Worm (Caenorhabditis elegans) whole organism, L1 larva: ENCODE data around the gene Y62H9A.12.

ENCODE experiments used
- F16B12.6 ChIP-seq: fragments of 150-350 bp; optimal IDR thresholded peaks from 2 replicates; lab custom pipeline; 2014; ENCODE audit warnings: missing biosample characterization, missing genetic modification characterization
- aly-2 ChIP-seq: fragments of 150-350 bp; optimal IDR thresholded peaks from 2 replicates; lab custom pipeline; 2014; ENCODE audit warnings: missing biosample characterization, missing genetic modification characterization
- ama-1 ChIP-seq: fragments of 150-350 bp; optimal IDR thresholded peaks from 2 replicates; lab custom pipeline; 2014
- blmp-1 ChIP-seq: fragments of 150-350 bp; optimal IDR thresholded peaks from 2 replicates; lab custom pipeline; 2014; ENCODE audit warnings: missing biosample characterization, missing genetic modification characterization
- ceh-82 ChIP-seq, 3 experiments: fragments of 150-350 bp in 1 of 3; sonication (generic microtip) in 2 of 3; optimal IDR thresholded peaks; 2 replicates each; lab custom pipeline; 2014 to 2017; ENCODE audit warnings: missing biosample characterization in 3 of 3, missing genetic modification characterization in 3 of 3
- ceh-88 ChIP-seq: fragments of 200-800 bp; sonication (Bioruptor generic); IDR thresholded peaks from 2 replicates; pipeline ENCODE4 v1.3.6; 2022; ENCODE audit warnings: missing genetic modification characterization, missing compliant biosample characterization
- ceh-90 ChIP-seq: sonication (generic microtip); optimal IDR thresholded peaks from 2 replicates; lab custom pipeline; 2016; ENCODE audit warnings: missing genetic modification characterization, missing compliant biosample characterization
- ces-1 ChIP-seq: fragments of 150-350 bp; optimal IDR thresholded peaks from 2 replicates; lab custom pipeline; 2014; ENCODE audit warnings: missing biosample characterization, missing genetic modification reagents, missing genetic modification characterization
- dsc-1 ChIP-seq: sonication (generic microtip); optimal IDR thresholded peaks from 2 replicates; lab custom pipeline; 2016; ENCODE audit warnings: mild to moderate bottlenecking, missing genetic modification characterization, missing compliant biosample characterization
- efl-1 ChIP-seq, 4 experiments: fragments of 150-350 bp; optimal IDR thresholded peaks in 3 of 4; peaks in 1 of 4; 1 replicate in 1 of 4; 2 replicates in 3 of 4; lab custom pipeline; 2014; ENCODE audit warnings: missing biosample characterization in 2 of 4, missing genetic modification characterization in 2 of 4, missing genetic modification reagents in 2 of 4
- efl-3 ChIP-seq: fragments of 200-800 bp; sonication (Bioruptor generic); optimal IDR thresholded peaks from 2 replicates; lab custom pipeline; 2018; ENCODE audit warnings: mild to moderate bottlenecking, missing genetic modification characterization, missing compliant biosample characterization
- egl-13 ChIP-seq: sonication (generic microtip); optimal IDR thresholded peaks from 2 replicates; lab custom pipeline; 2016; ENCODE audit warnings: missing genotype, missing genetic modification reagents, missing genetic modification characterization, missing compliant biosample characterization
- elt-2 ChIP-seq: sonication (generic microtip); optimal IDR thresholded peaks from 2 replicates; lab custom pipeline; 2016; ENCODE audit warnings: missing genetic modification characterization, mild to moderate bottlenecking, inconsistent platforms, missing compliant biosample characterization, missing genetic modification reagents
- ets-5 ChIP-seq: fragments of 200-800 bp; sonication (Bioruptor generic); IDR thresholded peaks from 2 replicates; pipeline ENCODE4 v1.3.6; 2022; ENCODE audit warnings: missing genetic modification characterization, missing compliant biosample characterization
- fkh-8 ChIP-seq: sonication (generic microtip); optimal IDR thresholded peaks from 2 replicates; lab custom pipeline; 2016; ENCODE audit warnings: mild to moderate bottlenecking, missing genetic modification characterization, missing compliant biosample characterization
- hlh-17 ChIP-seq: fragments of 200-800 bp; sonication (Bioruptor generic); optimal IDR thresholded peaks from 2 replicates; lab custom pipeline; 2018; ENCODE audit warnings: missing genetic modification characterization, mild to moderate bottlenecking, missing compliant biosample characterization, moderate library complexity, borderline replicate concordance
- hlh-4 ChIP-seq: sonication (generic microtip); optimal IDR thresholded peaks from 2 replicates; lab custom pipeline; 2016; ENCODE audit warnings: mild to moderate bottlenecking, missing genetic modification characterization, missing compliant biosample characterization
- lin-35 ChIP-seq, 2 experiments: fragments of 150-350 bp; optimal IDR thresholded peaks; 2 replicates each; lab custom pipeline; 2014; ENCODE audit warnings: missing biosample characterization in 2 of 2, missing genetic modification characterization in 2 of 2, missing genetic modification reagents in 2 of 2
- lin-39 ChIP-seq: fragments of 150-350 bp; optimal IDR thresholded peaks from 2 replicates; lab custom pipeline; 2014; ENCODE audit warnings: missing biosample characterization, missing genetic modification reagents, missing genetic modification characterization
- lir-3 ChIP-seq: sonication (generic microtip); optimal IDR thresholded peaks from 2 replicates; lab custom pipeline; 2016; ENCODE audit warnings: mild to moderate bottlenecking, missing genetic modification characterization, moderate library complexity, missing compliant biosample characterization; ENCODE audit not compliant: poor library complexity
- lsy-2 ChIP-seq, 2 experiments: fragments of 150-350 bp; optimal IDR thresholded peaks; 2 replicates each; lab custom pipeline; 2014; ENCODE audit warnings: missing biosample characterization in 2 of 2, missing genetic modification characterization in 2 of 2
- mab-9 ChIP-seq: fragments of 200-800 bp; sonication (Bioruptor generic); IDR thresholded peaks from 2 replicates; pipeline ENCODE4 v1.3.6; 2022; ENCODE audit warnings: missing genetic modification reagents, missing genetic modification characterization, missing compliant biosample characterization
- mdl-1 ChIP-seq, 2 experiments: fragments of 150-350 bp; optimal IDR thresholded peaks; 2 replicates each; lab custom pipeline; 2014 to 2017; ENCODE audit warnings: missing biosample characterization in 2 of 2, missing genetic modification characterization in 2 of 2, inconsistent platforms in 1 of 2
- nhr-71 ChIP-seq: sonication (generic microtip); optimal IDR thresholded peaks from 2 replicates; lab custom pipeline; 2016; ENCODE audit warnings: mild to moderate bottlenecking, missing genetic modification characterization, moderate library complexity, missing compliant biosample characterization
- nhr-84 ChIP-seq: sonication (generic microtip); optimal IDR thresholded peaks from 2 replicates; lab custom pipeline; 2017; ENCODE audit warnings: missing biosample characterization, missing genetic modification characterization
- pax-3 ChIP-seq: fragments of 200-800 bp; sonication (Bioruptor generic); optimal IDR thresholded peaks from 2 replicates; lab custom pipeline; 2018; ENCODE audit warnings: mild to moderate bottlenecking, missing genetic modification characterization, moderate library complexity, missing compliant biosample characterization
- pqm-1 ChIP-seq: sonication (generic microtip); optimal IDR thresholded peaks from 3 replicates; lab custom pipeline; 2017; ENCODE audit warnings: missing biosample characterization, missing genetic modification characterization
- skn-1 ChIP-seq: fragments of 150-350 bp; optimal IDR thresholded peaks from 2 replicates; lab custom pipeline; 2014; ENCODE audit warnings: missing biosample characterization, missing genetic modification characterization
- snpc-4 ChIP-seq: fragments of 150-350 bp; optimal IDR thresholded peaks from 2 replicates; lab custom pipeline; 2014; ENCODE audit warnings: missing biosample characterization, missing genetic modification characterization
- tbx-2 ChIP-seq: sonication (generic microtip); optimal IDR thresholded peaks from 2 replicates; lab custom pipeline; 2016; ENCODE audit warnings: missing genetic modification characterization, missing compliant biosample characterization
- unc-130 ChIP-seq: fragments of 150-350 bp; optimal IDR thresholded peaks from 2 replicates; lab custom pipeline; 2017; ENCODE audit warnings: missing biosample characterization, missing genetic modification characterization, inconsistent platforms
- unc-62 ChIP-seq: fragments of 150-350 bp; optimal IDR thresholded peaks from 2 replicates; lab custom pipeline; 2014; ENCODE audit warnings: missing biosample characterization, missing genetic modification reagents, missing genetic modification characterization
- xbp-1 ChIP-seq: sonication (generic microtip); optimal IDR thresholded peaks from 2 replicates; lab custom pipeline; 2016; ENCODE audit warnings: missing genetic modification characterization, missing compliant biosample characterization

Y62H9A.12 gene

ce11 chrX:11913824-11914223 lies at the start of gene Y62H9A.12:
Gene Y62H9A.12, plus strand, starts transcription at chrX:11914124.
- TF ChIP-seq ama-1 (no peak), unc-62 (no peak), aly-2 (tag; lab: Kevin White, UChicago) (no peak), xbp-1 (tag; lab: Kevin White, UChicago) (no peak), ces-1 (GFP tag; lab: Kevin White, UChicago) (no peak)

ce11 chrX:11865083-11865482 lies 48.8 kb upstream of the Y62H9A.12 start, which contains the start of gene F54F7.6:
Gene F54F7.6, plus strand, starts transcription at chrX:11865383.
- TF ChIP-seq egl-13 (tag; lab: Kevin White, UChicago) (no peak), pqm-1 (no peak), snpc-4 (tag; lab: Kevin White, UChicago) (no peak), F16B12.6 (tag; lab: Kevin White, UChicago) (no peak), lsy-2 (tag; optimal IDR thresholded peaks at IDR 0.05; lab: Kevin White, UChicago) (no peak)

ce11 chrX:11869260-11869659 lies 44.7 kb upstream of the Y62H9A.12 start, which contains the start of gene dot-1.2:
Gene dot-1.2, minus strand, starts transcription at chrX:11869360.
- TF ChIP-seq skn-1 (no peak), tbx-2 (no peak), ets-5 (GFP tag; lab: Robert Waterston, UW) (no peak), lin-35 (GFP tag; optimal IDR thresholded peaks at IDR 0.05; lab: Kevin White, UChicago) (no peak), unc-130 (no peak), lir-3 (tag; lab: Kevin White, UChicago) (no peak), ceh-88 (GFP tag; lab: Robert Waterston, UW) (no peak), ceh-82 (tag; optimal IDR thresholded peaks at IDR 0.05; lab: Kevin White, UChicago) (no peak), lin-39 (tag; lab: Kevin White, UChicago) (no peak), nhr-71 (tag; lab: Kevin White, UChicago) (no peak), blmp-1 (tag; lab: Kevin White, UChicago) (no peak), fkh-8 (no peak), xbp-1 (tag; lab: Kevin White, UChicago) (no peak), efl-3 (no peak), hlh-17 (no peak), mdl-1 (tag; optimal IDR thresholded peaks at IDR 0.05; lab: Kevin White, UChicago) (no peak)

ce11 chrX:11870393-11870792 lies 43.5 kb upstream of the Y62H9A.12 start:
- no peak for TF ChIP-seq elt-2
- no peak for TF ChIP-seq lin-35 (GFP tag; optimal IDR thresholded peaks at IDR 0.05; lab: Kevin White, UChicago)
- peak; percentile 63 for TF ChIP-seq fkh-8
- TF ChIP-seq dsc-1 (tag; lab: Kevin White, UChicago) = peak; percentile 44

ce11 chrX:11872210-11872609 lies 41.7 kb upstream of the Y62H9A.12 start:
- TF ChIP-seq blmp-1 (tag; lab: Kevin White, UChicago) (no peak), nhr-84 (no peak), mab-9 (GFP tag; lab: Robert Waterston, UW) (no peak), ceh-90 (tag; lab: Kevin White, UChicago) (no peak), lin-35 (GFP tag; optimal IDR thresholded peaks at IDR 0.05; lab: Kevin White, UChicago) (no peak), efl-1 (optimal IDR thresholded peaks at IDR 0.05; lab: Kevin White, UChicago) (no peak), efl-1 (GFP tag; optimal IDR thresholded peaks at IDR 0.05 in 1 of 2; lab: Kevin White, UChicago) (peak in 1 of 2 experiments; percentile 63)

ce11 chrX:11875260-11875659 lies 38.7 kb upstream of the Y62H9A.12 start, which contains the start of gene Y62H9A.1:
Gene Y62H9A.1, plus strand, starts transcription at chrX:11875541.
- TF ChIP-seq lir-3 (tag; lab: Kevin White, UChicago) (no peak), lin-39 (tag; lab: Kevin White, UChicago) (no peak), nhr-71 (tag; lab: Kevin White, UChicago) (peak; percentile 53), hlh-4 (tag; lab: Kevin White, UChicago) (peak; percentile 64), pax-3 (tag; lab: Kevin White, UChicago) (peak; percentile 25), fkh-8 (peak; percentile 25)
- TF ChIP-seq, all 84 proteins: peak for 4
